Fruit fly (Drosophila melanogaster): ENCODE measurements around the gene Sfp24Ba.
A peak's percentile ranks its signal among the peaks of the same experiment; 100 is the strongest.

The Sfp24Ba gene

dm6 chr2L:3711665-3712064 is 43.3 kb upstream of the Sfp24Ba start, which contains the start of gene cutlet (continued):
- TF ChIP-seq CG13894 (tag; optimal IDR thresholded peaks at IDR 0.05) (no peak), tna (GFP tag; IDR thresholded peaks at IDR 0.05; ENCODE audit: partially characterized antibody) (no peak), HmgD (GFP tag; optimal IDR thresholded peaks at IDR 0.05) (no peak), tup (GFP tag; optimal IDR thresholded peaks at IDR 0.05) (no peak), NC2β (GFP tag; optimal IDR thresholded peaks at IDR 0.05) (no peak), CG17612 (GFP tag; IDR thresholded peaks at IDR 0.05) (no peak), Camta (GFP tag; optimal IDR thresholded peaks at IDR 0.05) (no peak), D (optimal IDR thresholded peaks at IDR 0.05) (no peak), D (GFP tag; optimal IDR thresholded peaks at IDR 0.05) (no peak), klu (GFP tag; IDR thresholded peaks at IDR 0.05) (no peak), Hsf (GFP tag; optimal IDR thresholded peaks at IDR 0.05) (no peak), YL-1 (GFP tag; optimal IDR thresholded peaks at IDR 0.05) (no peak), gro (GFP tag; optimal IDR thresholded peaks at IDR 0.05) (no peak), mam (GFP tag; optimal IDR thresholded peaks at IDR 0.05) (no peak), CG4707 (GFP tag; optimal IDR thresholded peaks at IDR 0.05) (no peak), ems (GFP tag; optimal IDR thresholded peaks at IDR 0.05) (no peak), nom (GFP tag; optimal IDR thresholded peaks at IDR 0.05) (no peak), CG10565 (GFP tag; optimal IDR thresholded peaks at IDR 0.05) (no peak), NC2α (GFP tag; optimal IDR thresholded peaks at IDR 0.05) (no peak), CG30431 (GFP tag; optimal IDR thresholded peaks at IDR 0.05) (no peak), CG7271 (tag; optimal IDR thresholded peaks at IDR 0.05) (no peak), NK7.1 (GFP tag; optimal IDR thresholded peaks at IDR 0.05) (no peak), CG6683 (GFP tag; optimal IDR thresholded peaks at IDR 0.05) (no peak), ac (GFP tag; optimal IDR thresholded peaks at IDR 0.05) (no peak), dmrt99B (tag; optimal IDR thresholded peaks at IDR 0.05) (no peak), D19B (GFP tag; optimal IDR thresholded peaks at IDR 0.05) (no peak), BtbVII (GFP tag; optimal IDR thresholded peaks at IDR 0.05) (no peak), CG10321 (GFP tag; IDR thresholded peaks at IDR 0.05) (no peak), CG4282 (GFP tag; optimal IDR thresholded peaks at IDR 0.05) (no peak), btn (GFP tag; optimal IDR thresholded peaks at IDR 0.05) (no peak), pzg (GFP tag; optimal IDR thresholded peaks at IDR 0.05) (peak; percentile 63), emc (GFP tag; optimal IDR thresholded peaks at IDR 0.05) (no peak), ase (GFP tag; IDR thresholded peaks at IDR 0.05) (no peak), CG7987 (GFP tag; optimal IDR thresholded peaks at IDR 0.05) (no peak), CG43689 (GFP tag; IDR thresholded peaks at IDR 0.05) (no peak), Dip2 (GFP tag; IDR thresholded peaks at IDR 0.05) (no peak), CG13287 (GFP tag; IDR thresholded peaks at IDR 0.05; ENCODE audit: partially characterized antibody) (peak; percentile 52; the same call in 1 of the 2 replicates), GATAe (GFP tag; conservative IDR thresholded peaks at IDR 0.05) (no peak), caup (GFP tag; optimal IDR thresholded peaks at IDR 0.05; ENCODE audit: severe bottlenecking) (no peak), CG12155 (GFP tag; optimal IDR thresholded peaks at IDR 0.05) (no peak), CG13123 (GFP tag; optimal IDR thresholded peaks at IDR 0.05) (no peak), Sry-δ (GFP tag; optimal IDR thresholded peaks at IDR 0.05) (no peak), scrt (GFP tag; optimal IDR thresholded peaks at IDR 0.05) (no peak), cad (GFP tag; optimal IDR thresholded peaks at IDR 0.05) (no peak), Sox102F (GFP tag; optimal IDR thresholded peaks at IDR 0.05) (no peak), Rfx (GFP tag; IDR thresholded peaks at IDR 0.05) (no peak), danr (GFP tag; IDR thresholded peaks at IDR 0.05) (no peak), Meics (GFP tag; optimal IDR thresholded peaks at IDR 0.05) (peak; percentile 40), Chrac-16 (GFP tag; optimal IDR thresholded peaks at IDR 0.05) (no peak), CG18764 (GFP tag; optimal IDR thresholded peaks at IDR 0.05) (no peak), E2f2 (GFP tag; IDR thresholded peaks at IDR 0.05) (peak; percentile 91), CTCF (GFP tag; optimal IDR thresholded peaks at IDR 0.05) (peak; percentile 6), sisA (GFP tag; IDR thresholded peaks at IDR 0.05) (no peak)
